Fruit fly (Drosophila melanogaster): Measurements from ENCODE around the gene CG18135.

DNA sequence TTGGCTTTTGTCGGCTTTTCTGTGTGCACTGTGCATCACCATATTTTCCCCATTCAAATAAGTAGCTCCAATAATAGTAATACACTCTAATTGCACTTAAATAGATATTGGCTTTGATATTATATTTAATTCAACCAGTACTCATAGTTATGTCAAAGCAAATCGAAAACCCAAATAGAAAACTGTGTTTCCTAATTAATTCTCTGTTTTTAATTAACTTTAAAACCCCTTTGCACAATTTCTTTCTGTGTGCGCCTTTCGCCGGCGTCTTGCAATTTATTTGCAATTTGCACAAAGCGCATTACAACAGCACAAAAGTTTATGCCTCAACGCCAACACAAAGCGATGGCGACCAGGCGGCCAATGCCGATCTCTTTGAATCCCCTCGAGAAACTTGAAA is 13.1 kb upstream of the CG18135 start:
- peak; percentile 40 for TF ChIP-seq Sox102F (GFP tag; optimal IDR thresholded peaks at IDR 0.05)
- TF ChIP-seq CG6163 (GFP tag; IDR thresholded peaks at IDR 0.05): peak; percentile 46; the same call in 2 of the 3 replicates
- peak; percentile 83 for TF ChIP-seq CG8119 (GFP tag; IDR thresholded peaks at IDR 0.05)
- TF ChIP-seq dsx (GFP tag; optimal IDR thresholded peaks at IDR 0.05; ENCODE audit: poor library complexity, severe bottlenecking): no peak
- no peak for TF ChIP-seq CG10669 (GFP tag; optimal IDR thresholded peaks at IDR 0.05)
- TF ChIP-seq CG16779 (tag; optimal IDR thresholded peaks at IDR 0.05): no peak
- peak; percentile 57 for TF ChIP-seq esn (GFP tag; optimal IDR thresholded peaks at IDR 0.05)
- peak; percentile 45 for TF ChIP-seq CG4318 (GFP tag; optimal IDR thresholded peaks at IDR 0.05)
- peak; percentile 65 for TF ChIP-seq pdm3 (GFP tag; optimal IDR thresholded peaks at IDR 0.05)
- peak; percentile 64 for TF ChIP-seq Lpt (GFP tag; optimal IDR thresholded peaks at IDR 0.05)
- peak; percentile 3 for TF ChIP-seq CG31627 (GFP tag; optimal IDR thresholded peaks at IDR 0.05)
- TF ChIP-seq CG15336 (GFP tag; IDR thresholded peaks at IDR 0.05): peak; percentile 81
- no peak for TF ChIP-seq CG11762 (GFP tag; optimal IDR thresholded peaks at IDR 0.05; ENCODE audit: insufficient read depth)
- no peak for TF ChIP-seq CG6792 (GFP tag; optimal IDR thresholded peaks at IDR 0.05)

All from whole organism, prepupa.